Worm (Caenorhabditis elegans) whole organism, L4 larva: Measurements from ENCODE around the gene F21D9.8.

Experiments used
- ama-1 ChIP-seq: fragments of 150-350 bp; optimal IDR thresholded peaks from 2 replicates; lab custom pipeline; 2014; ENCODE audit warnings: inconsistent platforms, mixed read lengths
- egl-27 ChIP-seq: sonication (generic microtip); optimal IDR thresholded peaks from 3 replicates; lab custom pipeline; 2017; ENCODE audit warnings: missing biosample characterization, missing genetic modification reagents, missing genetic modification characterization
- fkh-10 ChIP-seq: fragments of 150-350 bp; optimal IDR thresholded peaks from 2 replicates; lab custom pipeline; 2014; ENCODE audit warnings: missing biosample characterization, missing genetic modification reagents, missing genetic modification characterization
- lin-15B ChIP-seq: fragments of 150-350 bp; sonication (generic microtip); optimal IDR thresholded peaks from 3 replicates; lab custom pipeline; 2014; ENCODE audit warnings: missing biosample characterization, missing genetic modification characterization
- lsy-2 ChIP-seq, 2 experiments: fragments of 150-350 bp in 1 of 2; sonication (generic microtip) in 1 of 2; optimal IDR thresholded peaks; 2 replicates each; lab custom pipeline; 2014 to 2017; ENCODE audit warnings: missing biosample characterization in 2 of 2, missing genetic modification characterization in 2 of 2
- mdt-29 ChIP-seq: fragments of 200-800 bp; sonication (Bioruptor generic); IDR thresholded peaks from 2 replicates; pipeline ENCODE4 v1.3.6; 2022; ENCODE audit warnings: missing genetic modification reagents, missing genetic modification characterization, missing compliant biosample characterization
- mep-1 ChIP-seq: fragments of 150-350 bp; sonication (generic microtip); optimal IDR thresholded peaks from 3 replicates; lab custom pipeline; 2014; ENCODE audit warnings: missing biosample characterization, missing genetic modification characterization
- rbr-2 ChIP-seq: sonication (generic microtip); optimal IDR thresholded peaks from 2 replicates; lab custom pipeline; 2016; ENCODE audit warnings: missing genotype, missing genetic modification characterization, missing compliant biosample characterization
- skn-1 ChIP-seq: fragments of 150-350 bp; optimal IDR thresholded peaks from 2 replicates; lab custom pipeline; 2014; ENCODE audit warnings: missing biosample characterization, missing genetic modification characterization
- vab-7 ChIP-seq: fragments of 200-800 bp; sonication (Bioruptor generic); IDR thresholded peaks from 2 replicates; pipeline ENCODE4 v1.3.6; 2022; ENCODE audit warnings: missing genetic modification reagents, missing genetic modification characterization, missing compliant biosample characterization
- zag-1 ChIP-seq: fragments of 150-350 bp; optimal IDR thresholded peaks from 2 replicates; lab custom pipeline; 2014; ENCODE audit warnings: missing biosample characterization, missing genetic modification characterization

DNA sequence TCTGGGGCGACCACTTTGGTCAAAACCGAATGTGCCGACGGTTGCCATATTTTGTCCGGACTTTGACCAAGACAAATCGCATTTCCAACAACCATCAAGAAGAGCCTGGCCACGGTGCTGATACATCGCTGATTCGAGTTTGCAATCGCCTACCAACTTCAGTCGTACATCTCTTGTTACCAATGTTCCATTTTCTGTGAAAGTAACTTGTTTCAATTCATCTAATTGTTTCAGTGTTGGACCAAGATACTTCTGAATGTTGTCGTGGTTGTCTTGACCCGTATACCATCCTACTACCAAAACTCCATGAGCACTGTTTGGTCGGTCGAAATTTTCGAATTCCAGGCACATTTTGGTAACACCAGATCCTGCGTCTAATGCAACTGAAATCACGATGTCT lies 45.6 kb upstream of the F21D9.8 start:
- TF ChIP-seq mdt-29 (GFP tag; lab: Robert Waterston, UW) (no peak), fkh-10 (GFP tag; lab: Kevin White, UChicago) (no peak), ama-1 (lab: Kevin White, UChicago) (no peak), rbr-2 (tag; lab: Kevin White, UChicago) (no peak), lin-15B (tag; lab: Kevin White, UChicago) (no peak), zag-1 (tag; lab: Kevin White, UChicago) (no peak), egl-27 (tag; lab: Kevin White, UChicago) (no peak), vab-7 (GFP tag; lab: Robert Waterston, UW) (no peak), skn-1 (tag; lab: Kevin White, UChicago) (no peak), lsy-2 (tag; optimal IDR thresholded peaks at IDR 0.05; lab: Kevin White, UChicago) (no peak), mep-1 (tag; lab: Kevin White, UChicago) (no peak)
